Worm (Caenorhabditis elegans) whole organism, midembryonic: ENCODE data around the gene F36H9.4.

Experiments
- T22C8.4 ChIP-seq: fragments of 200-800 bp; sonication (Bioruptor generic); IDR thresholded peaks from 2 replicates; pipeline ENCODE4 v1.3.6; 2022; ENCODE audit warnings: missing genetic modification characterization, missing compliant biosample characterization
- cog-1 ChIP-seq: sonication (generic microtip); optimal IDR thresholded peaks from 2 replicates; lab custom pipeline; 2016; ENCODE audit warnings: missing genetic modification characterization, missing compliant biosample characterization
- flt-1 ChIP-seq: fragments of 200-800 bp; sonication (Bioruptor generic); IDR thresholded peaks from 2 replicates; pipeline ENCODE4 v1.3.6; 2022; ENCODE audit warnings: missing genetic modification characterization, missing compliant biosample characterization
- klf-2 ChIP-seq: fragments of 200-800 bp; sonication (Bioruptor generic); conservative IDR thresholded peaks from 2 replicates; pipeline ENCODE4 v1.3.6; 2022; ENCODE audit warnings: missing genetic modification reagents, missing genetic modification characterization, missing compliant biosample characterization
- med-1 ChIP-seq: sonication (generic microtip); optimal IDR thresholded peaks from 2 replicates; lab custom pipeline; 2017; ENCODE audit warnings: missing genetic modification characterization, mild to moderate bottlenecking, missing compliant biosample characterization, antibody characterized with exemption, missing genetic modification reagents; ENCODE audit not compliant: insufficient read depth
- ref-1 ChIP-seq: fragments of 200-800 bp; sonication (Bioruptor generic); conservative IDR thresholded peaks from 2 replicates; pipeline ENCODE4 v1.3.6; 2022; ENCODE audit warnings: missing genetic modification reagents, missing genetic modification characterization, missing compliant biosample characterization
- tab-1 ChIP-seq: fragments of 200-800 bp; sonication (Bioruptor generic); IDR thresholded peaks from 2 replicates; pipeline ENCODE4 v1.3.6; 2022; ENCODE audit warnings: missing genetic modification characterization, missing compliant biosample characterization
- ztf-23 ChIP-seq: fragments of 200-800 bp; sonication (Bioruptor generic); IDR thresholded peaks from 2 replicates; pipeline ENCODE4 v1.3.6; 2022; ENCODE audit warnings: missing genetic modification reagents, missing genetic modification characterization, missing compliant biosample characterization
- ztf-29 ChIP-seq: fragments of 200-800 bp; sonication (Bioruptor generic); IDR thresholded peaks from 2 replicates; pipeline ENCODE4 v1.3.6; 2022; ENCODE audit warnings: missing genetic modification reagents, missing genetic modification characterization, missing compliant biosample characterization

Gene F36H9.4

ce11 chrV:1804645-1805559 is 25.9 kb upstream of the F36H9.4 start, which contains the start of the genes hsp-16.2 and hsp-16.41:
Gene hsp-16.2, minus strand, starts transcription at chrV:1804957.
Gene hsp-16.41, plus strand, starts transcription at chrV:1805178.
- TF ChIP-seq T22C8.4 (GFP tag; lab: Robert Waterston, UW) (no peak), ztf-23 (GFP tag; lab: Robert Waterston, UW) (0 out of 2 replicates have a peak, but pooled peaks have one; percentile 26)

DNA sequence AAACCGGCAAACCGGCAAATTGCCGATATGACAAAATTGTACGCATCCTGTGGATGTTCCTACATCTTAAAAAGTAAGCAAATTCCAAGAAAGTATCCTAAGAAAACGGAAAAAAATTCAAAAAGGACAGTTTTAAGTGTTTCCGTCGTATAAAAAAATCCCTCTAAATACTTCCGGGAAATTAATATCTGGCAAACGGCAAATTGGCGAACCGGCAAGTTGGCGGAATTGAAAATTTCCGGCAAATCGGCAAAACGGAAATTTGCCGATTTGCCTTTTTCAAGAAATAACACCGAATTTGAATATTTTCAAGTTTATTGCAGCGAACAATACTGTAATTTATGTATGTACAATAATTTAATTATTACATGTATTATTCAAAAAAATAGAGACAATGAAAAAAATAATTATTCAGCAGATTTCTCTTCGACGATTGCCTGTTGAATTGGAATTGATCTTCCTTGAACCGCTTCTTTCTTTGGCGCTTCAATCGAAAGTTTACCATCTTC is 25.1 kb upstream of the F36H9.4 start:
- TF ChIP-seq ref-1 (no peak), cog-1 (tag; lab: Kevin White, UChicago) (no peak)

- TF ChIP-seq tab-1 (GFP tag; lab: Robert Waterston, UW), result no peak
- no peak for TF ChIP-seq ztf-29 (GFP tag; lab: Robert Waterston, UW)
- no peak for TF ChIP-seq klf-2
- TF ChIP-seq ref-1, result no peak
- TF ChIP-seq ztf-23 (GFP tag; lab: Robert Waterston, UW), result no peak
Observed at ce11 chrV:1803043-1803442, 24.0 kb upstream of the F36H9.4 start, which contains the start of gene srt-41. Gene srt-41, minus strand, starts transcription at chrV:1803143.

DNA sequence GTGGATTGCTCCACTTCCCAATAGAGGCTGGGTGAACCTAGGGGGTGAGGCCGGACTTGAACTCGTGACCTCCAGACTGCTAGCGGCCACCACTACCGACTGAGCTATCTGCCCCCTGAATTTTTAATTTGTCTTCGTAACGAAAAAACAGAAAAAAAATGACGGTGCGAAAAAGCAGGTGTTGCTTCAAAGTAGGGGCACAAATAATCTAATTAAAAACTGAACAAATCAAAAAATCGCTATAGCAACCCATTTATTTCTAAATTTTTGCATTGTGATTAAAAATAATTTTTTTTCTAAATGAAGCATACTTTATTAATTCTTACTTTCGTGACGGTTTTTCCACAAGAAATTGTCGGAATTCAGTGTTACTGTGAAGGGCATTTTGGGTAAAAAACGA is 18.9 kb upstream of the F36H9.4 start, which contains the start of gene F36H9.10:
TSS of gene F36H9.10 (plus strand) at position 301 of the 400 bp plus-strand sequence.
- TF ChIP-seq tab-1 (GFP tag; lab: Robert Waterston, UW), result no peak
- no peak for TF ChIP-seq ztf-23 (GFP tag; lab: Robert Waterston, UW)

- TF ChIP-seq klf-2 (no peak), ztf-23 (GFP tag; lab: Robert Waterston, UW) (no peak), ref-1 (no peak), ztf-29 (GFP tag; lab: Robert Waterston, UW) (no peak), med-1 (GFP tag; lab: Kevin White, UChicago) (no peak), tab-1 (GFP tag; lab: Robert Waterston, UW) (no peak)
Observed at ce11 chrV:1794218-1794617, 15.2 kb upstream of the F36H9.4 start, which contains the start of gene F36H9.1. Gene F36H9.1, plus strand, starts transcription at chrV:1794518.

ce11 chrV:1789495-1789894 is 10.5 kb upstream of the F36H9.4 start:
- TF ChIP-seq tab-1 (GFP tag; lab: Robert Waterston, UW), result no peak
- no peak for TF ChIP-seq klf-2
- TF ChIP-seq ztf-29 (GFP tag; lab: Robert Waterston, UW), result no peak
- TF ChIP-seq cog-1 (tag; lab: Kevin White, UChicago), result no peak
- no peak for TF ChIP-seq med-1 (GFP tag; lab: Kevin White, UChicago)
- no peak for TF ChIP-seq ref-1
- TF ChIP-seq flt-1 (GFP tag; lab: Robert Waterston, UW), result no peak

DNA sequence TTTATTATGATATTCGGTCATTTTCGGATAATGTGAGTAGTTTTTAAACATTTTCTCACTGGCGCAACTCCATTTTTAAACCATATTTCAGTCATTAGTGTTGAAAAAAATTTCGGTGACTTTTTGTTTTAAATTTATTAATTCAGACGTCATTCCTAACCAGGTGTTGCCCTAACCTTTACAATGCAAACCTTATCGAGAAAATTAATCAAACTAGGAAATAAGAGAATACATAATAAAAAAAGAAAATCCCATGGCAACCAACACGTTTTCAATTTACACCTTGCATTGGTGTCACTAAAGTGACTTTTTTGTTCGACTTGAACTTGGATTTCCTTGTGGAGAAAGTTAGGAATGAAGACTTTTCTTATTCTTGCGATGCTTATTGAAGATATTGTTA is 9.1 kb upstream of the F36H9.4 start, which contains the start of gene F36H9.2:
TSS of gene F36H9.2 (plus strand) at position 301 of the 400 bp plus-strand sequence.
- no peak for TF ChIP-seq ztf-29 (GFP tag; lab: Robert Waterston, UW)
- no peak for TF ChIP-seq med-1 (GFP tag; lab: Kevin White, UChicago)
- no peak for TF ChIP-seq ref-1
- no peak for TF ChIP-seq tab-1 (GFP tag; lab: Robert Waterston, UW)
- no peak for TF ChIP-seq flt-1 (GFP tag; lab: Robert Waterston, UW)
- no peak for TF ChIP-seq T22C8.4 (GFP tag; lab: Robert Waterston, UW)
- no peak for TF ChIP-seq cog-1 (tag; lab: Kevin White, UChicago)
- no peak for TF ChIP-seq ztf-23 (GFP tag; lab: Robert Waterston, UW)

ce11 chrV:1781922-1782321 is 2.9 kb upstream of the F36H9.4 start, which contains the start of gene F36H9.5:
Gene F36H9.5, minus strand, starts transcription at chrV:1782022.
- TF ChIP-seq cog-1 (tag; lab: Kevin White, UChicago), result no peak
- no peak for TF ChIP-seq ztf-23 (GFP tag; lab: Robert Waterston, UW)
- no peak for TF ChIP-seq klf-2
- TF ChIP-seq tab-1 (GFP tag; lab: Robert Waterston, UW), result no peak
- TF ChIP-seq ztf-29 (GFP tag; lab: Robert Waterston, UW), result no peak
- no peak for TF ChIP-seq ref-1
- TF ChIP-seq flt-1 (GFP tag; lab: Robert Waterston, UW), result no peak
- TF ChIP-seq T22C8.4 (GFP tag; lab: Robert Waterston, UW), result no peak
- TF ChIP-seq med-1 (GFP tag; lab: Kevin White, UChicago), result no peak

ce11 chrV:1779994-1780393 is 958 bp upstream of the F36H9.4 start:
- no peak for TF ChIP-seq cog-1 (tag; lab: Kevin White, UChicago)
- no peak for TF ChIP-seq ztf-29 (GFP tag; lab: Robert Waterston, UW)
- no peak for TF ChIP-seq klf-2
- TF ChIP-seq ztf-23 (GFP tag; lab: Robert Waterston, UW), result no peak
- TF ChIP-seq tab-1 (GFP tag; lab: Robert Waterston, UW), result no peak
- no peak for TF ChIP-seq med-1 (GFP tag; lab: Kevin White, UChicago)
- no peak for TF ChIP-seq flt-1 (GFP tag; lab: Robert Waterston, UW)
- TF ChIP-seq ref-1, result no peak
- TF ChIP-seq T22C8.4 (GFP tag; lab: Robert Waterston, UW), result no peak
